Comparison of ENCODE assay signal across 1 fruit fly cellular context in genomic region chr3L:9836524-9837047, dm6.
TF ChIP-seq lines count a peak whose summit lies in the region.

I-2 (minus strand) TSS chr3L:9836805.

TF ChIP-seq in whole organism, embryonic, 481 proteins besides CTCF, POLR2A, EP300 and RAD21 (continued from another document and continues in another):
- peak; percentile 98 for TF ChIP-seq Sry-δ (GFP tag; optimal IDR thresholded peaks at IDR 0.05; lab: Kevin White, UChicago)
- TF ChIP-seq CG7963 (GFP tag; IDR thresholded peaks at IDR 0.05; lab: Robert Waterston, UW; ENCODE audit: partially characterized antibody): peak; percentile 52; the same call in 2 of the 3 replicates
- TF ChIP-seq CG10543 (GFP tag; optimal IDR thresholded peaks at IDR 0.05; lab: Kevin White, UChicago): no peak
- TF ChIP-seq CG14710 (tag; optimal IDR thresholded peaks at IDR 0.05; lab: Kevin White, UChicago): peak; percentile 59
- TF ChIP-seq HLH54F (GFP tag; optimal IDR thresholded peaks at IDR 0.05; lab: Kevin White, UChicago): no peak
- TF ChIP-seq CG3281 (GFP tag; optimal IDR thresholded peaks at IDR 0.05; lab: Kevin White, UChicago): no peak
- TF ChIP-seq dimm (GFP tag; IDR thresholded peaks at IDR 0.05; lab: Robert Waterston, UW): no peak
- TF ChIP-seq CG30020 (tag; optimal IDR thresholded peaks at IDR 0.05; lab: Kevin White, UChicago): no peak
- no peak for TF ChIP-seq CG3838 (GFP tag; optimal IDR thresholded peaks at IDR 0.05; lab: Kevin White, UChicago)
- no peak for TF ChIP-seq Sox102F (GFP tag; optimal IDR thresholded peaks at IDR 0.05; lab: Kevin White, UChicago)
- no peak for TF ChIP-seq CG10654 (GFP tag; optimal IDR thresholded peaks at IDR 0.05; lab: Kevin White, UChicago)
- no peak for TF ChIP-seq CG7839 (tag; optimal IDR thresholded peaks at IDR 0.05; lab: Kevin White, UChicago)
- TF ChIP-seq lov (optimal IDR thresholded peaks at IDR 0.05; lab: Kevin White, UChicago): no peak
- TF ChIP-seq lov (GFP tag; IDR thresholded peaks at IDR 0.05; lab: Robert Waterston, UW): no peak
- no peak for TF ChIP-seq bsh (GFP tag; optimal IDR thresholded peaks at IDR 0.05; lab: Kevin White, UChicago)
- peak; percentile 77 for TF ChIP-seq nerfin-2 (GFP tag; IDR thresholded peaks at IDR 0.05; lab: Robert Waterston, UW; ENCODE audit: partially characterized antibody)
- peak; percentile 55 for TF ChIP-seq sd (tag; optimal IDR thresholded peaks at IDR 0.05; lab: Kevin White, UChicago)
- TF ChIP-seq org-1 (GFP tag; optimal IDR thresholded peaks at IDR 0.05; lab: Kevin White, UChicago): no peak
- TF ChIP-seq Doc3 (GFP tag; IDR thresholded peaks at IDR 0.05; lab: Robert Waterston, UW; ENCODE audit: partially characterized antibody): peak; percentile 80
- TF ChIP-seq CG6254 (GFP tag; optimal IDR thresholded peaks at IDR 0.05; lab: Kevin White, UChicago): no peak
- TF ChIP-seq scrt (GFP tag; optimal IDR thresholded peaks at IDR 0.05; lab: Kevin White, UChicago): no peak
- no peak for TF ChIP-seq zf30C (GFP tag; optimal IDR thresholded peaks at IDR 0.05; lab: Kevin White, UChicago)
- TF ChIP-seq psq (GFP tag; optimal IDR thresholded peaks at IDR 0.05; lab: Kevin White, UChicago): no peak
- no peak for TF ChIP-seq Xrp1 (GFP tag; IDR thresholded peaks at IDR 0.05; lab: Robert Waterston, UW)
- no peak for TF ChIP-seq CG8359 (GFP tag; optimal IDR thresholded peaks at IDR 0.05; lab: Kevin White, UChicago; ENCODE audit: borderline replicate concordance)
- no peak for TF ChIP-seq Nf-YB (GFP tag; optimal IDR thresholded peaks at IDR 0.05; lab: Kevin White, UChicago)
- no peak for TF ChIP-seq Dip2 (GFP tag; IDR thresholded peaks at IDR 0.05; lab: Robert Waterston, UW)
- TF ChIP-seq slp2 (GFP tag; optimal IDR thresholded peaks at IDR 0.05; lab: Kevin White, UChicago): no peak
- TF ChIP-seq Bteb2 (GFP tag; optimal IDR thresholded peaks at IDR 0.05; lab: Kevin White, UChicago): no peak
- no peak for TF ChIP-seq grn (GFP tag; optimal IDR thresholded peaks at IDR 0.05; lab: Kevin White, UChicago)
- no peak for TF ChIP-seq oc (tag; optimal IDR thresholded peaks at IDR 0.05; lab: Kevin White, UChicago)
- no peak for TF ChIP-seq CG8944 (GFP tag; optimal IDR thresholded peaks at IDR 0.05; lab: Kevin White, UChicago)
- no peak for TF ChIP-seq mam (GFP tag; optimal IDR thresholded peaks at IDR 0.05; lab: Kevin White, UChicago)
- TF ChIP-seq pzg (GFP tag; optimal IDR thresholded peaks at IDR 0.05; lab: Kevin White, UChicago): peak; percentile 80
- no peak for TF ChIP-seq dati (GFP tag; IDR thresholded peaks at IDR 0.05; lab: Robert Waterston, UW)
- peak; percentile 83 for TF ChIP-seq CG16813 (GFP tag; IDR thresholded peaks at IDR 0.05; lab: Robert Waterston, UW; ENCODE audit: partially characterized antibody)
- no peak for TF ChIP-seq CG17829 (tag; optimal IDR thresholded peaks at IDR 0.05; lab: Kevin White, UChicago)
- TF ChIP-seq CG4424 (GFP tag; optimal IDR thresholded peaks at IDR 0.05; lab: Kevin White, UChicago): no peak
- TF ChIP-seq rib (GFP tag; IDR thresholded peaks at IDR 0.05; lab: Robert Waterston, UW): no peak
- no peak for TF ChIP-seq tll (GFP tag; optimal IDR thresholded peaks at IDR 0.05; lab: Kevin White, UChicago)
- TF ChIP-seq CG4820 (GFP tag; optimal IDR thresholded peaks at IDR 0.05; lab: Kevin White, UChicago): no peak
- no peak for TF ChIP-seq cwo (GFP tag; optimal IDR thresholded peaks at IDR 0.05; lab: Kevin White, UChicago)
- no peak for TF ChIP-seq Hr51 (GFP tag; optimal IDR thresholded peaks at IDR 0.05; lab: Kevin White, UChicago)
- no peak for TF ChIP-seq fd102C (GFP tag; optimal IDR thresholded peaks at IDR 0.05; lab: Kevin White, UChicago)
- no peak for TF ChIP-seq CG3407 (GFP tag; optimal IDR thresholded peaks at IDR 0.05; lab: Kevin White, UChicago)
- no peak for TF ChIP-seq ind (GFP tag; optimal IDR thresholded peaks at IDR 0.05; lab: Kevin White, UChicago)
- TF ChIP-seq CG15514 (GFP tag; optimal IDR thresholded peaks at IDR 0.05; lab: Kevin White, UChicago): peak; percentile 60
- no peak for TF ChIP-seq CG1832 (GFP tag; optimal IDR thresholded peaks at IDR 0.05; lab: Kevin White, UChicago)
- no peak for TF ChIP-seq CG8765 (GFP tag; IDR thresholded peaks at IDR 0.05; lab: Robert Waterston, UW)
- no peak for TF ChIP-seq otp (GFP tag; IDR thresholded peaks at IDR 0.05; lab: Robert Waterston, UW)
- peak; percentile 16 for TF ChIP-seq Ets97D (GFP tag; optimal IDR thresholded peaks at IDR 0.05; lab: Kevin White, UChicago)
- TF ChIP-seq unc-4 (GFP tag; IDR thresholded peaks at IDR 0.05; lab: Robert Waterston, UW; ENCODE audit: partially characterized antibody): peak; percentile 89
- TF ChIP-seq CG17186 (GFP tag; optimal IDR thresholded peaks at IDR 0.05; lab: Kevin White, UChicago): peak; percentile 90
- TF ChIP-seq CoRest (tag; optimal IDR thresholded peaks at IDR 0.05; lab: Kevin White, UChicago): peak; percentile 34
- no peak for TF ChIP-seq Ravus (GFP tag; IDR thresholded peaks at IDR 0.05; lab: Robert Waterston, UW)
- TF ChIP-seq CG11093 (GFP tag; IDR thresholded peaks at IDR 0.05; lab: Robert Waterston, UW): no peak
- TF ChIP-seq p53 (GFP tag; optimal IDR thresholded peaks at IDR 0.05; lab: Kevin White, UChicago): no peak
- peak; percentile 75 for TF ChIP-seq CG4617 (GFP tag; optimal IDR thresholded peaks at IDR 0.05; lab: Kevin White, UChicago; ENCODE audit: borderline replicate concordance)
- TF ChIP-seq Fer1 (GFP tag; optimal IDR thresholded peaks at IDR 0.05; lab: Kevin White, UChicago): no peak
- no peak for TF ChIP-seq CG31441 (GFP tag; IDR thresholded peaks at IDR 0.05; lab: Robert Waterston, UW)
- TF ChIP-seq her (GFP tag; optimal IDR thresholded peaks at IDR 0.05; lab: Kevin White, UChicago): no peak
- no peak for TF ChIP-seq CG7786 (GFP tag; optimal IDR thresholded peaks at IDR 0.05; lab: Kevin White, UChicago)
- TF ChIP-seq peb (GFP tag; IDR thresholded peaks at IDR 0.05; lab: Robert Waterston, UW): no peak
- TF ChIP-seq vvl (GFP tag; IDR thresholded peaks at IDR 0.05; lab: Robert Waterston, UW): peak; percentile 29; the same call in 1 of the 2 replicates
- TF ChIP-seq nmo (GFP tag; optimal IDR thresholded peaks at IDR 0.05; lab: Kevin White, UChicago): no peak
- TF ChIP-seq CG5953 (GFP tag; IDR thresholded peaks at IDR 0.05; lab: Robert Waterston, UW): no peak
- no peak for TF ChIP-seq CG8388 (GFP tag; optimal IDR thresholded peaks at IDR 0.05; lab: Kevin White, UChicago)
- no peak for TF ChIP-seq ewg (GFP tag; optimal IDR thresholded peaks at IDR 0.05; lab: Kevin White, UChicago)
- peak; percentile 70 for TF ChIP-seq hbn (GFP tag; IDR thresholded peaks at IDR 0.05; lab: Robert Waterston, UW; ENCODE audit: partially characterized antibody)
- TF ChIP-seq ATbp (GFP tag; optimal IDR thresholded peaks at IDR 0.05; lab: Kevin White, UChicago): no peak
- TF ChIP-seq CG17802 (tag; optimal IDR thresholded peaks at IDR 0.05; lab: Kevin White, UChicago): no peak
- TF ChIP-seq CG31365 (tag; optimal IDR thresholded peaks at IDR 0.05; lab: Kevin White, UChicago): no peak
- no peak for TF ChIP-seq shn (GFP tag; optimal IDR thresholded peaks at IDR 0.05; lab: Kevin White, UChicago)
- no peak for TF ChIP-seq CG13775 (GFP tag; optimal IDR thresholded peaks at IDR 0.05; lab: Kevin White, UChicago)
- no peak for TF ChIP-seq Eip74EF (GFP tag; optimal IDR thresholded peaks at IDR 0.05; lab: Kevin White, UChicago)
- TF ChIP-seq Rx (GFP tag; IDR thresholded peaks at IDR 0.05; lab: Robert Waterston, UW): no peak
- no peak for TF ChIP-seq Hr3 (GFP tag; optimal IDR thresholded peaks at IDR 0.05; lab: Kevin White, UChicago)
- peak; percentile 54 for TF ChIP-seq CG2120 (GFP tag; optimal IDR thresholded peaks at IDR 0.05; lab: Kevin White, UChicago)
- TF ChIP-seq gt (GFP tag; IDR thresholded peaks at IDR 0.05; lab: Robert Waterston, UW): no peak
- no peak for TF ChIP-seq Lhr (GFP tag; optimal IDR thresholded peaks at IDR 0.05; lab: Kevin White, UChicago)
- no peak for TF ChIP-seq HLHmδ (GFP tag; optimal IDR thresholded peaks at IDR 0.05; lab: Kevin White, UChicago)
- no peak for TF ChIP-seq esg (GFP tag; conservative IDR thresholded peaks at IDR 0.05; lab: Robert Waterston, UW)
- TF ChIP-seq CG9215 (GFP tag; IDR thresholded peaks at IDR 0.05; lab: Robert Waterston, UW): no peak
- TF ChIP-seq CG10147 (GFP tag; optimal IDR thresholded peaks at IDR 0.05; lab: Kevin White, UChicago): no peak
- TF ChIP-seq z (GFP tag; IDR thresholded peaks at IDR 0.05; lab: Robert Waterston, UW): no peak
- no peak for TF ChIP-seq hkb (optimal IDR thresholded peaks at IDR 0.05; lab: Kevin White, UChicago)
- no peak for TF ChIP-seq hkb (GFP tag; IDR thresholded peaks at IDR 0.05; lab: Robert Waterston, UW)
- no peak for TF ChIP-seq MTF-1 (GFP tag; optimal IDR thresholded peaks at IDR 0.05; lab: Kevin White, UChicago; ENCODE audit: borderline replicate concordance)
- no peak for TF ChIP-seq CG7745 (tag; optimal IDR thresholded peaks at IDR 0.05; lab: Kevin White, UChicago)
- TF ChIP-seq HLH3B (GFP tag; IDR thresholded peaks at IDR 0.05; lab: Robert Waterston, UW): no peak
- no peak for TF ChIP-seq crol (GFP tag; IDR thresholded peaks at IDR 0.05; lab: Robert Waterston, UW)
- TF ChIP-seq Hr78 (GFP tag; optimal IDR thresholded peaks at IDR 0.05; lab: Kevin White, UChicago): peak in 1 of 2 experiments; percentile 13
- peak in 1 of 2 experiments; percentile 25 for TF ChIP-seq dpn (GFP tag; optimal IDR thresholded peaks at IDR 0.05; lab: Kevin White, UChicago)
- peak; percentile 31 for TF ChIP-seq phol (tag; optimal IDR thresholded peaks at IDR 0.05; lab: Kevin White, UChicago)
- TF ChIP-seq ranshi (GFP tag; IDR thresholded peaks at IDR 0.05; lab: Robert Waterston, UW): no peak
- TF ChIP-seq pan (optimal IDR thresholded peaks at IDR 0.05; lab: Kevin White, UChicago): no peak
- no peak for TF ChIP-seq pan (GFP tag; optimal IDR thresholded peaks at IDR 0.05 in 1 of 2, IDR thresholded peaks at IDR 0.05 in 1 of 2)
- TF ChIP-seq Antp (GFP tag; optimal IDR thresholded peaks at IDR 0.05; lab: Kevin White, UChicago): no peak
- peak; percentile 15 for TF ChIP-seq Sin3A (optimal IDR thresholded peaks at IDR 0.05; lab: Kevin White, UChicago)
- TF ChIP-seq CG15269 (tag; optimal IDR thresholded peaks at IDR 0.05; lab: Kevin White, UChicago): no peak
- no peak for TF ChIP-seq tup (GFP tag; optimal IDR thresholded peaks at IDR 0.05; lab: Kevin White, UChicago)
- TF ChIP-seq CG17359 (tag; optimal IDR thresholded peaks at IDR 0.05; lab: Kevin White, UChicago): no peak
- peak; percentile 41 for TF ChIP-seq CG12391 (tag; optimal IDR thresholded peaks at IDR 0.05; lab: Kevin White, UChicago)
- TF ChIP-seq CG12659 (GFP tag; optimal IDR thresholded peaks at IDR 0.05; lab: Kevin White, UChicago): peak; percentile 61
- peak; percentile 34 for TF ChIP-seq grau (tag; optimal IDR thresholded peaks at IDR 0.05; lab: Kevin White, UChicago)
- TF ChIP-seq CG16863 (GFP tag; optimal IDR thresholded peaks at IDR 0.05; lab: Kevin White, UChicago): no peak
- TF ChIP-seq fd3F (GFP tag; optimal IDR thresholded peaks at IDR 0.05; lab: Kevin White, UChicago): no peak
- peak; percentile 30; the same call in 1 of the 3 replicates for TF ChIP-seq jigr1 (GFP tag; IDR thresholded peaks at IDR 0.05; lab: Robert Waterston, UW)
- TF ChIP-seq CG4328 (GFP tag; optimal IDR thresholded peaks at IDR 0.05; lab: Kevin White, UChicago): no peak
- no peak for TF ChIP-seq Tbp (GFP tag; optimal IDR thresholded peaks at IDR 0.05; lab: Kevin White, UChicago)
- peak; percentile 73 for TF ChIP-seq vnd (GFP tag; IDR thresholded peaks at IDR 0.05; lab: Robert Waterston, UW; ENCODE audit: partially characterized antibody)
- peak; percentile 84 for TF ChIP-seq MBD-R2 (GFP tag; IDR thresholded peaks at IDR 0.05; lab: Robert Waterston, UW)
- peak; percentile 69 for TF ChIP-seq CG2116 (GFP tag; optimal IDR thresholded peaks at IDR 0.05; lab: Kevin White, UChicago)
- no peak for TF ChIP-seq dan (GFP tag; IDR thresholded peaks at IDR 0.05; lab: Robert Waterston, UW)
- TF ChIP-seq Mad (GFP tag; optimal IDR thresholded peaks at IDR 0.05; lab: Kevin White, UChicago): no peak
- TF ChIP-seq CG17361 (GFP tag; IDR thresholded peaks at IDR 0.05; lab: Robert Waterston, UW): no peak
- TF ChIP-seq aop (GFP tag; IDR thresholded peaks at IDR 0.05; lab: Robert Waterston, UW): no peak
- no peak for TF ChIP-seq crc (GFP tag; optimal IDR thresholded peaks at IDR 0.05; lab: Kevin White, UChicago)
- TF ChIP-seq Atf3 (GFP tag; optimal IDR thresholded peaks at IDR 0.05; lab: Kevin White, UChicago): no peak
- peak; percentile 79 for TF ChIP-seq CG42726 (GFP tag; IDR thresholded peaks at IDR 0.05; lab: Robert Waterston, UW; ENCODE audit: partially characterized antibody)
- TF ChIP-seq CG1233 (GFP tag; optimal IDR thresholded peaks at IDR 0.05; lab: Kevin White, UChicago): no peak
- no peak for TF ChIP-seq al (GFP tag; IDR thresholded peaks at IDR 0.05; lab: Robert Waterston, UW)
- no peak for TF ChIP-seq CG14014 (GFP tag; IDR thresholded peaks at IDR 0.05; lab: Robert Waterston, UW)
- no peak for TF ChIP-seq CG18619 (GFP tag; optimal IDR thresholded peaks at IDR 0.05; lab: Kevin White, UChicago)
- TF ChIP-seq seq (GFP tag; IDR thresholded peaks at IDR 0.05; lab: Robert Waterston, UW): no peak
- peak in 1 of 2 experiments; percentile 41 for TF ChIP-seq crp (GFP tag; optimal IDR thresholded peaks at IDR 0.05; lab: Kevin White, UChicago)
- no peak for TF ChIP-seq Mes4 (GFP tag; optimal IDR thresholded peaks at IDR 0.05; lab: Kevin White, UChicago)
- no peak for TF ChIP-seq sob (GFP tag; IDR thresholded peaks at IDR 0.05; lab: Robert Waterston, UW)
- no peak for TF ChIP-seq Hey (tag; optimal IDR thresholded peaks at IDR 0.05; lab: Kevin White, UChicago)
- no peak for TF ChIP-seq D (optimal IDR thresholded peaks at IDR 0.05; lab: Kevin White, UChicago)
- TF ChIP-seq D (GFP tag; optimal IDR thresholded peaks at IDR 0.05; lab: Kevin White, UChicago): no peak
- peak; percentile 43 for TF ChIP-seq CG10267 (tag; optimal IDR thresholded peaks at IDR 0.05; lab: Kevin White, UChicago)
- no peak for TF ChIP-seq caup (GFP tag; optimal IDR thresholded peaks at IDR 0.05; lab: Kevin White, UChicago; ENCODE audit: severe bottlenecking)
- TF ChIP-seq ase (GFP tag; IDR thresholded peaks at IDR 0.05; lab: Robert Waterston, UW): no peak
- TF ChIP-seq sima (GFP tag; optimal IDR thresholded peaks at IDR 0.05; lab: Kevin White, UChicago): no peak
- TF ChIP-seq ttk (GFP tag; IDR thresholded peaks at IDR 0.05; lab: Robert Waterston, UW): no peak
- peak; percentile 45 for TF ChIP-seq ftz-f1 (GFP tag; optimal IDR thresholded peaks at IDR 0.05; lab: Kevin White, UChicago)
- no peak for TF ChIP-seq jumu (GFP tag; optimal IDR thresholded peaks at IDR 0.05; lab: Kevin White, UChicago)
